Worm (Caenorhabditis elegans) whole organism, L1 larva: ENCODE results near the gene zipt-9.
A peak's percentile ranks its signal among the peaks of the same experiment; 100 is the strongest.

Experiments
- aly-2 ChIP-seq: fragments of 150-350 bp; optimal IDR thresholded peaks from 2 replicates; lab custom pipeline; 2014; ENCODE audit warnings: missing biosample characterization, missing genetic modification characterization
- ceh-88 ChIP-seq: fragments of 200-800 bp; sonication (Bioruptor generic); IDR thresholded peaks from 2 replicates; pipeline ENCODE4 v1.3.6; 2022; ENCODE audit warnings: missing genetic modification characterization, missing compliant biosample characterization
- elt-3 ChIP-seq, 6 experiments: fragments of 150-350 bp in 1 of 6; sonication (generic microtip); optimal IDR thresholded peaks; 2 replicates each; lab custom pipeline; 2017 to 2018; ENCODE audit warnings: missing biosample characterization in 6 of 6, missing genetic modification characterization in 6 of 6, inconsistent platforms in 1 of 6
- fkh-10 ChIP-seq: sonication (generic microtip); optimal IDR thresholded peaks from 2 replicates; lab custom pipeline; 2017; ENCODE audit warnings: missing biosample characterization, missing genetic modification reagents, missing genetic modification characterization
- jun-1 ChIP-seq: fragments of 150-350 bp; optimal IDR thresholded peaks from 2 replicates; lab custom pipeline; 2014; ENCODE audit warnings: missing biosample characterization, missing genetic modification reagents, missing genetic modification characterization
- lin-13 ChIP-seq: fragments of 150-350 bp; optimal IDR thresholded peaks from 2 replicates; lab custom pipeline; 2014; ENCODE audit warnings: missing biosample characterization, missing genetic modification reagents, missing genetic modification characterization
- nhr-237 ChIP-seq: fragments of 150-350 bp; optimal IDR thresholded peaks from 2 replicates; lab custom pipeline; 2014; ENCODE audit warnings: missing biosample characterization, missing genetic modification characterization
- nhr-28 ChIP-seq: fragments of 150-350 bp; optimal IDR thresholded peaks from 2 replicates; lab custom pipeline; 2014; ENCODE audit warnings: missing biosample characterization, missing genetic modification characterization
- snu-23 ChIP-seq: sonication (generic microtip); optimal IDR thresholded peaks from 2 replicates; lab custom pipeline; 2016; ENCODE audit warnings: missing genetic modification characterization, missing compliant biosample characterization
- unc-130 ChIP-seq: fragments of 150-350 bp; optimal IDR thresholded peaks from 2 replicates; lab custom pipeline; 2017; ENCODE audit warnings: missing biosample characterization, missing genetic modification characterization, inconsistent platforms

ce11 chrV:13678542-13678941, 36.5 kb downstream of the zipt-9 start, which contains the start of the genes tag-65 and ccz-1:
- TF ChIP-seq nhr-237 (tag; lab: Kevin White, UChicago) (peak; percentile 41), aly-2 (tag; lab: Kevin White, UChicago) (peak; percentile 87), fkh-10 (GFP tag; lab: Kevin White, UChicago) (peak; percentile 21), ceh-88 (GFP tag; lab: Robert Waterston, UW) (peak; percentile 65; the same call in 1 of the 2 replicates), snu-23 (GFP tag; lab: Kevin White, UChicago) (peak; percentile 94), lin-13 (GFP tag; lab: Kevin White, UChicago) (peak; percentile 84), nhr-28 (tag; lab: Kevin White, UChicago) (no peak), elt-3 (tag; optimal IDR thresholded peaks at IDR 0.05; lab: Kevin White, UChicago) (peak in 2 of 6 experiments; percentile 80 to 81), unc-130 (tag; lab: Kevin White, UChicago) (peak; percentile 71), jun-1 (tag; lab: Kevin White, UChicago) (peak; percentile 80)
